Fruit fly (Drosophila melanogaster): Measurements from ENCODE around the gene CG31064.

dm6 chr3R:27212979-27213580, 25.8 kb downstream of the CG31064 start:
- TF ChIP-seq psq (GFP tag; optimal IDR thresholded peaks at IDR 0.05): no peak
- TF ChIP-seq CrebA (GFP tag; optimal IDR thresholded peaks at IDR 0.05; ENCODE audit: borderline replicate concordance): no peak
- TF ChIP-seq HLH106 (tag; optimal IDR thresholded peaks at IDR 0.05): no peak
- TF ChIP-seq dmrt93B (GFP tag; optimal IDR thresholded peaks at IDR 0.05): no peak
- no peak for TF ChIP-seq jim (GFP tag; optimal IDR thresholded peaks at IDR 0.05)
- no peak for TF ChIP-seq sage (GFP tag; optimal IDR thresholded peaks at IDR 0.05)
- no peak for TF ChIP-seq lola (GFP tag; optimal IDR thresholded peaks at IDR 0.05)
- TF ChIP-seq Hr83 (GFP tag; optimal IDR thresholded peaks at IDR 0.05; ENCODE audit: poor library complexity, severe bottlenecking): no peak
- TF ChIP-seq Dfd (GFP tag; optimal IDR thresholded peaks at IDR 0.05): no peak
- no peak for TF ChIP-seq Jra (GFP tag; optimal IDR thresholded peaks at IDR 0.05)
- no peak for TF ChIP-seq h (GFP tag; optimal IDR thresholded peaks at IDR 0.05)
- TF ChIP-seq br (GFP tag; optimal IDR thresholded peaks at IDR 0.05): no peak
- no peak for TF ChIP-seq Hr78 (GFP tag; optimal IDR thresholded peaks at IDR 0.05)

All from whole organism, wandering third instar larva.